Fruit fly (Drosophila melanogaster) Kc167 (cell line): Measurements from ENCODE around the gene CG34135.

Experiments used
- Myc ChIP-seq: fragments of >200 bp; optimal IDR thresholded peaks from 2 replicates; lab custom pipeline; 2017; ENCODE audit warnings: missing external identifiers
- Sin3A ChIP-seq: fragments of >200 bp; optimal IDR thresholded peaks from 2 replicates; lab custom pipeline; 2018; ENCODE audit warnings: missing external identifiers
- insv ChIP-seq: fragments of >200 bp; optimal IDR thresholded peaks from 3 replicates; lab custom pipeline; 2018; ENCODE audit warnings: missing external identifiers
- psq ChIP-seq: fragments of >200 bp; optimal IDR thresholded peaks from 2 replicates; lab custom pipeline; 2017; ENCODE audit warnings: missing external identifiers
- ttk ChIP-seq: sonication (Bioruptor generic); optimal IDR thresholded peaks from 2 replicates; lab custom pipeline; 2017; ENCODE audit warnings: missing external identifiers

dm6 chr3R:8805388-8805852 is 37.4 kb upstream of the CG34135 start, which contains the start of gene CG9839:
- TF ChIP-seq Myc (lab: Kevin White, UChicago) (no peak), insv (lab: Kevin White, UChicago) (no peak), ttk (lab: Kevin White, UChicago) (no peak), Sin3A (lab: Kevin White, UChicago) (no peak), psq (no peak)
